Fruit fly (Drosophila melanogaster): ENCODE results near the gene pb.

Gene pb

DNA sequence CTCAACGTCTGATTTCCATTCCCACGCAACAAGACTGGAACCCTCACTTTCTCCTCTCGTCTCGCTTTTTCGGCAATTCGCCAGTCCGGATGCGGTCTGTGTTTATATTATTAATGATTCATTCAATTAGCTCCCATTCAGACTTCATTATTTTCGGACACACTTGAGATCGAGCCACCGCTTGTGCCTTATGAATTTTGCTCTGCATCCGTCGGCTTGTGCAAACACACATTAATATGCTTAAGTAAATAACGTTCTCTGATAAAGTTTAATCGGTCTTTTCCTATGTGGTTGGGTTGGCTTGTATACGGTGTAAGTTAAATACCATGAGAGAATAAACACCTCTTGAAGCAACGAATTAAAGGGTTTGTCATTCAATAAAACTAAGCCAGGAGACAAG, 23.0 kb upstream of the pb start (continued):
- TF ChIP-seq stc (GFP tag; IDR thresholded peaks at IDR 0.05) = no peak
- no peak for TF ChIP-seq Dad (GFP tag; optimal IDR thresholded peaks at IDR 0.05)
- TF ChIP-seq otp (GFP tag; IDR thresholded peaks at IDR 0.05) = 0 out of 3 replicates have a peak, but pooled peaks have one; percentile 21
- TF ChIP-seq pb (GFP tag; optimal IDR thresholded peaks at IDR 0.05) = no peak
- TF ChIP-seq Mad (GFP tag; optimal IDR thresholded peaks at IDR 0.05) = no peak
- TF ChIP-seq CG2202 (tag; optimal IDR thresholded peaks at IDR 0.05) = peak; percentile 40
- no peak for TF ChIP-seq CG11695 (GFP tag; IDR thresholded peaks at IDR 0.05)
- no peak for TF ChIP-seq CG17912 (GFP tag; optimal IDR thresholded peaks at IDR 0.05)
- TF ChIP-seq phol (tag; optimal IDR thresholded peaks at IDR 0.05) = no peak
- no peak for TF ChIP-seq ken (GFP tag; IDR thresholded peaks at IDR 0.05)
- no peak for TF ChIP-seq CG11398 (GFP tag; optimal IDR thresholded peaks at IDR 0.05)
- TF ChIP-seq z (GFP tag; IDR thresholded peaks at IDR 0.05) = no peak
- TF ChIP-seq eyg (GFP tag; optimal IDR thresholded peaks at IDR 0.05) = no peak
- TF ChIP-seq CG10267 (tag; optimal IDR thresholded peaks at IDR 0.05) = no peak
- no peak for TF ChIP-seq CG8089 (GFP tag; optimal IDR thresholded peaks at IDR 0.05)
- TF ChIP-seq Atf3 (GFP tag; optimal IDR thresholded peaks at IDR 0.05) = no peak
- TF ChIP-seq CG15073 (GFP tag; optimal IDR thresholded peaks at IDR 0.05) = no peak
- TF ChIP-seq dpn (GFP tag; optimal IDR thresholded peaks at IDR 0.05) = no peak
- TF ChIP-seq Aef1 (GFP tag; IDR thresholded peaks at IDR 0.05) = no peak
- peak; percentile 61 for TF ChIP-seq CG1233 (GFP tag; optimal IDR thresholded peaks at IDR 0.05)
- TF ChIP-seq dmrt99B (tag; optimal IDR thresholded peaks at IDR 0.05) = peak; percentile 26
- no peak for TF ChIP-seq Elba2 (GFP tag; optimal IDR thresholded peaks at IDR 0.05)
- TF ChIP-seq CG6689 (GFP tag; IDR thresholded peaks at IDR 0.05) = no peak
- no peak for TF ChIP-seq CG7839 (tag; optimal IDR thresholded peaks at IDR 0.05)
- TF ChIP-seq D19B (GFP tag; optimal IDR thresholded peaks at IDR 0.05) = no peak
- TF ChIP-seq fru (optimal IDR thresholded peaks at IDR 0.05) = no peak
- TF ChIP-seq CG32532 (GFP tag; IDR thresholded peaks at IDR 0.05) = no peak
- no peak for TF ChIP-seq Chrac-16 (GFP tag; optimal IDR thresholded peaks at IDR 0.05)
- TF ChIP-seq CG5180 (GFP tag; optimal IDR thresholded peaks at IDR 0.05) = no peak
- TF ChIP-seq p53 (GFP tag; optimal IDR thresholded peaks at IDR 0.05) = no peak
- TF ChIP-seq abd-A (tag; optimal IDR thresholded peaks at IDR 0.05) = no peak
- TF ChIP-seq CG2712 (tag; optimal IDR thresholded peaks at IDR 0.05) = peak; percentile 11
- no peak for TF ChIP-seq CG17568 (GFP tag; optimal IDR thresholded peaks at IDR 0.05)
- TF ChIP-seq CG14965 (GFP tag; optimal IDR thresholded peaks at IDR 0.05; ENCODE audit: borderline replicate concordance) = no peak
- no peak for TF ChIP-seq stwl (tag; optimal IDR thresholded peaks at IDR 0.05)
- no peak for TF ChIP-seq Dip3 (GFP tag; optimal IDR thresholded peaks at IDR 0.05)
- no peak for TF ChIP-seq CG15011 (GFP tag; optimal IDR thresholded peaks at IDR 0.05)
- no peak for TF ChIP-seq CG11723 (GFP tag; optimal IDR thresholded peaks at IDR 0.05)
- TF ChIP-seq cwo (GFP tag; optimal IDR thresholded peaks at IDR 0.05) = no peak
- TF ChIP-seq Stat92E (GFP tag; optimal IDR thresholded peaks at IDR 0.05) = no peak
- no peak for TF ChIP-seq Hsf (GFP tag; optimal IDR thresholded peaks at IDR 0.05)
- 0 out of 3 replicates have a peak, but pooled peaks have one; percentile 20 for TF ChIP-seq zfh1 (GFP tag; IDR thresholded peaks at IDR 0.05)
- no peak for TF ChIP-seq CG9215 (GFP tag; IDR thresholded peaks at IDR 0.05)
- TF ChIP-seq CG14710 (tag; optimal IDR thresholded peaks at IDR 0.05) = peak; percentile 22
- no peak for TF ChIP-seq crol (GFP tag; IDR thresholded peaks at IDR 0.05)
- no peak for TF ChIP-seq pros (GFP tag; optimal IDR thresholded peaks at IDR 0.05)
- TF ChIP-seq CG4820 (GFP tag; optimal IDR thresholded peaks at IDR 0.05) = no peak
- no peak for TF ChIP-seq pho (GFP tag; optimal IDR thresholded peaks at IDR 0.05)
- TF ChIP-seq Asciz (GFP tag; optimal IDR thresholded peaks at IDR 0.05) = peak; percentile 27
- no peak for TF ChIP-seq MBD-R2 (GFP tag; IDR thresholded peaks at IDR 0.05)
- no peak for TF ChIP-seq tx (GFP tag; optimal IDR thresholded peaks at IDR 0.05)
- TF ChIP-seq Adf1 (GFP tag; IDR thresholded peaks at IDR 0.05) = no peak
- no peak for TF ChIP-seq Six4 (GFP tag; optimal IDR thresholded peaks at IDR 0.05)

All from whole organism, embryonic.